Worm (Caenorhabditis elegans) whole organism, L1 larva: ENCODE data around the gene men-1.
A peak's percentile ranks its signal among the peaks of the same experiment; 100 is the strongest.

Experiments used
- C16A3.4 ChIP-seq: fragments of 150-350 bp; optimal IDR thresholded peaks from 2 replicates; lab custom pipeline; 2014; ENCODE audit warnings: missing biosample characterization, missing genetic modification characterization
- F16B12.6 ChIP-seq: fragments of 150-350 bp; optimal IDR thresholded peaks from 2 replicates; lab custom pipeline; 2014; ENCODE audit warnings: missing biosample characterization, missing genetic modification characterization
- aha-1 ChIP-seq: fragments of 150-350 bp; optimal IDR thresholded peaks from 2 replicates; lab custom pipeline; 2014; ENCODE audit warnings: missing biosample characterization, missing genetic modification characterization
- blmp-1 ChIP-seq: fragments of 150-350 bp; optimal IDR thresholded peaks from 2 replicates; lab custom pipeline; 2014; ENCODE audit warnings: missing biosample characterization, missing genetic modification characterization
- ceh-82 ChIP-seq, 3 experiments: fragments of 150-350 bp in 1 of 3; sonication (generic microtip) in 2 of 3; optimal IDR thresholded peaks; 2 replicates each; lab custom pipeline; 2014 to 2017; ENCODE audit warnings: missing biosample characterization in 3 of 3, missing genetic modification characterization in 3 of 3
- ceh-90 ChIP-seq: sonication (generic microtip); optimal IDR thresholded peaks from 2 replicates; lab custom pipeline; 2016; ENCODE audit warnings: missing genetic modification characterization, missing compliant biosample characterization
- dpl-1 ChIP-seq, 3 experiments: fragments of 150-350 bp in 2 of 3; sonication (generic microtip) in 1 of 3; optimal IDR thresholded peaks; 2 replicates each; lab custom pipeline; 2014 to 2017; ENCODE audit warnings: missing biosample characterization in 3 of 3, missing genetic modification characterization in 3 of 3, missing genetic modification reagents in 3 of 3
- dsc-1 ChIP-seq: sonication (generic microtip); optimal IDR thresholded peaks from 2 replicates; lab custom pipeline; 2016; ENCODE audit warnings: mild to moderate bottlenecking, missing genetic modification characterization, missing compliant biosample characterization
- efl-1 ChIP-seq, 4 experiments: fragments of 150-350 bp; optimal IDR thresholded peaks in 3 of 4; peaks in 1 of 4; 1 replicate in 1 of 4; 2 replicates in 3 of 4; lab custom pipeline; 2014; ENCODE audit warnings: missing biosample characterization in 2 of 4, missing genetic modification characterization in 2 of 4, missing genetic modification reagents in 2 of 4
- elt-3 ChIP-seq, 6 experiments: fragments of 150-350 bp in 1 of 6; sonication (generic microtip); optimal IDR thresholded peaks; 2 replicates each; lab custom pipeline; 2017 to 2018; ENCODE audit warnings: missing biosample characterization in 6 of 6, missing genetic modification characterization in 6 of 6, inconsistent platforms in 1 of 6
- fkh-10 ChIP-seq: sonication (generic microtip); optimal IDR thresholded peaks from 2 replicates; lab custom pipeline; 2017; ENCODE audit warnings: missing biosample characterization, missing genetic modification reagents, missing genetic modification characterization
- fkh-8 ChIP-seq: sonication (generic microtip); optimal IDR thresholded peaks from 2 replicates; lab custom pipeline; 2016; ENCODE audit warnings: mild to moderate bottlenecking, missing genetic modification characterization, missing compliant biosample characterization
- fos-1 ChIP-seq: fragments of 150-350 bp; optimal IDR thresholded peaks from 2 replicates; lab custom pipeline; 2014; ENCODE audit warnings: missing biosample characterization, missing genetic modification characterization
- irx-1 ChIP-seq: sonication (generic microtip); optimal IDR thresholded peaks from 2 replicates; lab custom pipeline; 2016; ENCODE audit warnings: missing genetic modification characterization, missing compliant biosample characterization
- isw-1 ChIP-seq: fragments of 200-800 bp; sonication (Bioruptor generic); IDR thresholded peaks from 2 replicates; pipeline ENCODE4 v1.3.6; 2022; ENCODE audit warnings: missing genetic modification characterization, missing compliant biosample characterization
- jun-1 ChIP-seq: fragments of 150-350 bp; optimal IDR thresholded peaks from 2 replicates; lab custom pipeline; 2014; ENCODE audit warnings: missing biosample characterization, missing genetic modification reagents, missing genetic modification characterization
- lin-13 ChIP-seq: fragments of 150-350 bp; optimal IDR thresholded peaks from 2 replicates; lab custom pipeline; 2014; ENCODE audit warnings: missing biosample characterization, missing genetic modification reagents, missing genetic modification characterization
- lin-14 ChIP-seq: fragments of 200-800 bp; sonication (Bioruptor generic); optimal IDR thresholded peaks from 2 replicates; lab custom pipeline; 2018; ENCODE audit warnings: mild to moderate bottlenecking, missing genetic modification characterization, moderate library complexity, missing compliant biosample characterization
- lin-35 ChIP-seq, 2 experiments: fragments of 150-350 bp; optimal IDR thresholded peaks; 2 replicates each; lab custom pipeline; 2014; ENCODE audit warnings: missing biosample characterization in 2 of 2, missing genetic modification characterization in 2 of 2, missing genetic modification reagents in 2 of 2
- lir-3 ChIP-seq: sonication (generic microtip); optimal IDR thresholded peaks from 2 replicates; lab custom pipeline; 2016; ENCODE audit warnings: mild to moderate bottlenecking, missing genetic modification characterization, moderate library complexity, missing compliant biosample characterization; ENCODE audit not compliant: poor library complexity
- lsy-2 ChIP-seq, 2 experiments: fragments of 150-350 bp; optimal IDR thresholded peaks; 2 replicates each; lab custom pipeline; 2014; ENCODE audit warnings: missing biosample characterization in 2 of 2, missing genetic modification characterization in 2 of 2
- mdl-1 ChIP-seq, 2 experiments: fragments of 150-350 bp; optimal IDR thresholded peaks; 2 replicates each; lab custom pipeline; 2014 to 2017; ENCODE audit warnings: missing biosample characterization in 2 of 2, missing genetic modification characterization in 2 of 2, inconsistent platforms in 1 of 2
- mef-2 ChIP-seq: fragments of 150-350 bp; optimal IDR thresholded peaks from 2 replicates; lab custom pipeline; 2014; ENCODE audit warnings: missing biosample characterization, missing genetic modification characterization
- mep-1 ChIP-seq: fragments of 150-350 bp; optimal IDR thresholded peaks from 2 replicates; lab custom pipeline; 2014; ENCODE audit warnings: missing biosample characterization, missing genetic modification characterization
- nhr-11 ChIP-seq: fragments of 150-350 bp; optimal IDR thresholded peaks from 2 replicates; lab custom pipeline; 2014; ENCODE audit warnings: missing biosample characterization, missing genetic modification characterization
- nhr-19 ChIP-seq: fragments of 200-800 bp; sonication (Bioruptor generic); conservative IDR thresholded peaks from 2 replicates; pipeline ENCODE4 v1.3.6; 2022; ENCODE audit warnings: missing genetic modification characterization, missing compliant biosample characterization
- nhr-20 ChIP-seq: sonication (generic microtip); optimal IDR thresholded peaks from 2 replicates; lab custom pipeline; 2016; ENCODE audit warnings: mild to moderate bottlenecking, missing genetic modification characterization, missing compliant biosample characterization
- nhr-237 ChIP-seq: fragments of 150-350 bp; optimal IDR thresholded peaks from 2 replicates; lab custom pipeline; 2014; ENCODE audit warnings: missing biosample characterization, missing genetic modification characterization
- nhr-28 ChIP-seq: fragments of 150-350 bp; optimal IDR thresholded peaks from 2 replicates; lab custom pipeline; 2014; ENCODE audit warnings: missing biosample characterization, missing genetic modification characterization
- nhr-47 ChIP-seq: sonication (generic microtip); optimal IDR thresholded peaks from 2 replicates; lab custom pipeline; 2016; ENCODE audit warnings: mild to moderate bottlenecking, missing genetic modification characterization, moderate library complexity, missing compliant biosample characterization
- nhr-71 ChIP-seq: sonication (generic microtip); optimal IDR thresholded peaks from 2 replicates; lab custom pipeline; 2016; ENCODE audit warnings: mild to moderate bottlenecking, missing genetic modification characterization, moderate library complexity, missing compliant biosample characterization
- nhr-77 ChIP-seq: fragments of 150-350 bp; optimal IDR thresholded peaks from 2 replicates; lab custom pipeline; 2014; ENCODE audit warnings: missing biosample characterization, missing genetic modification characterization
- nhr-84 ChIP-seq: sonication (generic microtip); optimal IDR thresholded peaks from 2 replicates; lab custom pipeline; 2017; ENCODE audit warnings: missing biosample characterization, missing genetic modification characterization
- nhr-85 ChIP-seq: sonication (generic microtip); peaks from one replicate; lab custom pipeline; 2016; ENCODE audit warnings: missing genetic modification characterization, inconsistent platforms, missing compliant biosample characterization
- nhr-90 ChIP-seq: sonication (generic microtip); optimal IDR thresholded peaks from 2 replicates; lab custom pipeline; 2016; ENCODE audit warnings: mild to moderate bottlenecking, missing genetic modification characterization, missing compliant biosample characterization; ENCODE audit not compliant: poor library complexity
- rnt-1 ChIP-seq: sonication (generic microtip); optimal IDR thresholded peaks from 2 replicates; lab custom pipeline; 2016; ENCODE audit warnings: mild to moderate bottlenecking, missing genetic modification characterization, moderate library complexity, missing compliant biosample characterization
- skn-1 ChIP-seq: fragments of 150-350 bp; optimal IDR thresholded peaks from 2 replicates; lab custom pipeline; 2014; ENCODE audit warnings: missing biosample characterization, missing genetic modification characterization
- snpc-4 ChIP-seq: fragments of 150-350 bp; optimal IDR thresholded peaks from 2 replicates; lab custom pipeline; 2014; ENCODE audit warnings: missing biosample characterization, missing genetic modification characterization
- snu-23 ChIP-seq: sonication (generic microtip); optimal IDR thresholded peaks from 2 replicates; lab custom pipeline; 2016; ENCODE audit warnings: missing genetic modification characterization, missing compliant biosample characterization
- sptf-1 ChIP-seq: fragments of 150-350 bp; optimal IDR thresholded peaks from 2 replicates; lab custom pipeline; 2014; ENCODE audit warnings: missing biosample characterization, missing genetic modification characterization
- sup-37 ChIP-seq: fragments of 200-800 bp; sonication (Bioruptor generic); optimal IDR thresholded peaks from 2 replicates; lab custom pipeline; 2018; ENCODE audit warnings: mild to moderate bottlenecking, missing genetic modification characterization, missing compliant biosample characterization
- swsn-7 ChIP-seq: sonication (generic microtip); optimal IDR thresholded peaks from 2 replicates; lab custom pipeline; 2016; ENCODE audit warnings: missing genetic modification characterization, missing compliant biosample characterization
- tbx-2 ChIP-seq: sonication (generic microtip); optimal IDR thresholded peaks from 2 replicates; lab custom pipeline; 2016; ENCODE audit warnings: missing genetic modification characterization, missing compliant biosample characterization
- unc-86 ChIP-seq: sonication (generic microtip); optimal IDR thresholded peaks from 2 replicates; lab custom pipeline; 2016; ENCODE audit warnings: missing genetic modification characterization, missing compliant biosample characterization
- xbp-1 ChIP-seq: sonication (generic microtip); optimal IDR thresholded peaks from 2 replicates; lab custom pipeline; 2016; ENCODE audit warnings: missing genetic modification characterization, missing compliant biosample characterization

Gene men-1

DNA sequence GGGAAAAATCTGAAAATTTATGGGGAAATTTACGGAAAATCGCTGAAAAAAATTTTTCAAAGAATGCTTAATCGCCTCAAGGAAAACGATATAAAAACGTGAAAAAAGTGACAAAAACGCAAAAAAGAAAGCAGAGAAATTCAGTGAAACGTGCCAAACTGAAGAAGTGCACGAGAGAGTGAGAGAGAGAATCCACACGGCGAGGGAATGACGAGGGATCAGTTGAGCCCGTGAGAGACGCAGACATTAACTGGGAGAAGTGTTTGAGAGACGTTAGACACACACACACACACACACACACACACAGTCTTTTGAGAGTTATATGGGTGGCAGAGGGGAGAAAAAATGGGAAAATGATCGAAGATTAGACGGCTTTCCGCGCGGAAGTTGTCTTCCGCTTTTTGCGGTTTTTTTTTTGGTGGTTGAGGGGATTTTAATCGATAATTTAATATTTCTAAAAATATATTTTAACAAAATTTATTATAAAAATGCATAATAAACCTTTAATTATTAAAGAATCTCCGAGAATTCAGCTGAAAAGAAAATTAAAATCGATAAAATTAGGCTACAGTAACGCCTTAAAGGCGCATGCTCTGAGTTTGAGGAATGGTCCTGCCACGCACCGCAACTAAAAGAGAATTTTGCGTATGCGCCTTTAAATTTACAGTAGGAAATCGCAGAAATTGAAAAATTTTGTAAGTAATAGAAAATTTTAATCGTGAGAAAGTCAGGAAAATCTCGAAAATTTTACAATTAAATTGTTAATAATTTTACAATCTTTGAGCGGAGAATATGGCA is 10.7 kb upstream of the men-1 start:
- peak; percentile 31 for TF ChIP-seq skn-1 (tag; lab: Kevin White, UChicago)
- TF ChIP-seq nhr-90 (tag; lab: Kevin White, UChicago), result no peak
- TF ChIP-seq sup-37 (GFP tag; lab: Kevin White, UChicago), result no peak
- TF ChIP-seq ceh-82 (tag; optimal IDR thresholded peaks at IDR 0.05; lab: Kevin White, UChicago), result peak in 2 of 3 experiments; percentile 69 to 81
- TF ChIP-seq sptf-1 (tag; lab: Kevin White, UChicago), result no peak
- peak; percentile 27 for TF ChIP-seq xbp-1 (tag; lab: Kevin White, UChicago)
- TF ChIP-seq unc-86 (tag; lab: Kevin White, UChicago), result peak; percentile 33
- TF ChIP-seq isw-1 (GFP tag; lab: Robert Waterston, UW), result no peak; the same call in 1 of the 2 replicates
- peak in 1 of 2 experiments; percentile 76 for TF ChIP-seq mdl-1 (tag; optimal IDR thresholded peaks at IDR 0.05; lab: Kevin White, UChicago)
- peak; percentile 85 for TF ChIP-seq lin-14
- TF ChIP-seq nhr-85 (tag; lab: Kevin White, UChicago), result peak; percentile 12
- peak; percentile 53 for TF ChIP-seq nhr-20 (tag; lab: Kevin White, UChicago)
- TF ChIP-seq F16B12.6 (tag; lab: Kevin White, UChicago), result peak; percentile 41
- TF ChIP-seq nhr-19 (GFP tag; lab: Robert Waterston, UW), result peak; percentile 29; the same call in 1 of the 2 replicates
- TF ChIP-seq fkh-8 (tag; lab: Kevin White, UChicago), result peak; percentile 58
- peak; percentile 56 to 72 for TF ChIP-seq lsy-2 (tag; optimal IDR thresholded peaks at IDR 0.05; lab: Kevin White, UChicago)
- TF ChIP-seq fos-1 (tag; lab: Kevin White, UChicago), result peak; percentile 53
- no peak for TF ChIP-seq nhr-28 (tag; lab: Kevin White, UChicago)
- no peak for TF ChIP-seq lir-3
- peak; percentile 50 for TF ChIP-seq snpc-4
- peak; percentile 7 for TF ChIP-seq lin-13
- peak in 1 of 6 experiments; percentile 9 for TF ChIP-seq elt-3 (tag; optimal IDR thresholded peaks at IDR 0.05; lab: Kevin White, UChicago)
- peak; percentile 53 for TF ChIP-seq tbx-2 (tag; lab: Kevin White, UChicago)
- TF ChIP-seq mef-2, result no peak
- TF ChIP-seq C16A3.4 (tag; lab: Kevin White, UChicago), result peak; percentile 20
- TF ChIP-seq jun-1 (tag; lab: Kevin White, UChicago), result peak; percentile 50
- TF ChIP-seq ceh-90 (tag; lab: Kevin White, UChicago), result no peak
- TF ChIP-seq rnt-1, result peak; percentile 48
- no peak for TF ChIP-seq nhr-11 (tag; lab: Kevin White, UChicago)
- peak; percentile 80 for TF ChIP-seq nhr-71 (tag; lab: Kevin White, UChicago)
- peak; percentile 80 to 91 for TF ChIP-seq efl-1 (optimal IDR thresholded peaks at IDR 0.05; lab: Kevin White, UChicago)
- TF ChIP-seq efl-1 (GFP tag; optimal IDR thresholded peaks at IDR 0.05 in 1 of 2; lab: Kevin White, UChicago), result peak; percentile 66 to 96
- peak; percentile 29 for TF ChIP-seq dsc-1 (tag; lab: Kevin White, UChicago)
- TF ChIP-seq mep-1, result peak; percentile 77
- peak; percentile 29 for TF ChIP-seq nhr-237
- TF ChIP-seq irx-1 (tag; lab: Kevin White, UChicago), result no peak
- TF ChIP-seq swsn-7, result peak; percentile 56
- TF ChIP-seq fkh-10 (GFP tag; lab: Kevin White, UChicago), result peak; percentile 23
- TF ChIP-seq snu-23 (GFP tag; lab: Kevin White, UChicago), result peak; percentile 76
- TF ChIP-seq aha-1, result peak; percentile 53
- TF ChIP-seq nhr-77, result peak; percentile 46
- no peak for TF ChIP-seq nhr-84 (tag; lab: Kevin White, UChicago)
- peak; percentile 68 for TF ChIP-seq nhr-47 (tag; lab: Kevin White, UChicago)
- peak; percentile 72 for TF ChIP-seq lin-35 (GFP tag; optimal IDR thresholded peaks at IDR 0.05; lab: Kevin White, UChicago)
- TF ChIP-seq dpl-1 (GFP tag; optimal IDR thresholded peaks at IDR 0.05; lab: Kevin White, UChicago), result peak; percentile 60 to 69 (median 63)
- TF ChIP-seq blmp-1, result peak; percentile 97
